Worm (Caenorhabditis elegans) whole organism, L4 larva: ENCODE measurements around the gene exos-4.2.

Experiments
- F10B5.3 ChIP-seq: sonication (generic microtip); optimal IDR thresholded peaks from 2 replicates; lab custom pipeline; 2016; ENCODE audit warnings: mild to moderate bottlenecking, missing genetic modification characterization, missing compliant biosample characterization
- F26F4.8 ChIP-seq: fragments of 200-800 bp; sonication (Bioruptor generic); conservative IDR thresholded peaks from 2 replicates; pipeline ENCODE4 v1.3.6; 2022; ENCODE audit warnings: missing genetic modification characterization, missing compliant biosample characterization
- F37D6.2 ChIP-seq: sonication (generic microtip); optimal IDR thresholded peaks from 2 replicates; lab custom pipeline; 2016; ENCODE audit warnings: mild to moderate bottlenecking, missing genetic modification characterization, missing compliant biosample characterization
- T20F7.1 ChIP-seq: fragments of 200-800 bp; sonication (Bioruptor generic); optimal IDR thresholded peaks from 2 replicates; lab custom pipeline; 2018; ENCODE audit warnings: mild to moderate bottlenecking, missing genetic modification characterization, missing compliant biosample characterization
- T26A8.4 ChIP-seq: fragments of 200-800 bp; sonication (Bioruptor generic); IDR thresholded peaks from 2 replicates; pipeline ENCODE4 v1.3.6; 2022; ENCODE audit warnings: missing genetic modification characterization, missing compliant biosample characterization
- Y105C5A.15 ChIP-seq: fragments of 200-800 bp; sonication (Bioruptor generic); IDR thresholded peaks from 2 replicates; pipeline ENCODE4 v1.3.6; 2022; ENCODE audit warnings: missing genetic modification characterization, missing compliant biosample characterization
- ZK337.2 ChIP-seq: fragments of 200-800 bp; sonication (Bioruptor generic); IDR thresholded peaks from 2 replicates; pipeline ENCODE4 v1.3.6; 2022; ENCODE audit warnings: missing genetic modification reagents, missing genetic modification characterization, missing compliant biosample characterization
- aly-2 ChIP-seq: sonication (generic microtip); optimal IDR thresholded peaks from 2 replicates; lab custom pipeline; 2018; ENCODE audit warnings: missing biosample characterization, missing genetic modification characterization
- ama-1 ChIP-seq: fragments of 150-350 bp; optimal IDR thresholded peaks from 2 replicates; lab custom pipeline; 2014; ENCODE audit warnings: inconsistent platforms, mixed read lengths
- ceh-20 ChIP-seq: fragments of 200-800 bp; sonication (Bioruptor generic); IDR thresholded peaks from 2 replicates; pipeline ENCODE4 v1.3.6; 2022; ENCODE audit warnings: missing genetic modification reagents, missing genetic modification characterization, missing compliant biosample characterization
- ceh-32 ChIP-seq: sonication (generic microtip); optimal IDR thresholded peaks from 2 replicates; lab custom pipeline; 2016; ENCODE audit warnings: mild to moderate bottlenecking, missing genetic modification characterization, missing compliant biosample characterization; ENCODE audit not compliant: poor library complexity
- ceh-62 ChIP-seq: sonication (generic microtip); optimal IDR thresholded peaks from 2 replicates; lab custom pipeline; 2017; ENCODE audit warnings: missing biosample characterization, missing genetic modification characterization
- cey-2 ChIP-seq: sonication (generic microtip); optimal IDR thresholded peaks from 3 replicates; lab custom pipeline; 2017; ENCODE audit warnings: missing genetic modification characterization, mild to moderate bottlenecking, missing compliant biosample characterization, antibody characterized with exemption, borderline replicate concordance; ENCODE audit not compliant: insufficient read depth
- ctbp-1 ChIP-seq: fragments of 200-800 bp; sonication (Bioruptor generic); IDR thresholded peaks from 2 replicates; pipeline ENCODE4 v1.3.6; 2022; ENCODE audit warnings: missing genetic modification reagents, missing genetic modification characterization, missing compliant biosample characterization
- daf-16 ChIP-seq, 3 experiments: sonication (generic microtip); optimal IDR thresholded peaks; 2 replicates each; lab custom pipeline; 2016 to 2017; ENCODE audit warnings: missing genetic modification characterization in 3 of 3, missing genetic modification reagents in 3 of 3, mild to moderate bottlenecking in 2 of 3, missing compliant biosample characterization in 2 of 3, missing biosample characterization in 1 of 3, moderate library complexity in 1 of 3
- daf-19 ChIP-seq: fragments of 200-800 bp; sonication (Bioruptor generic); conservative IDR thresholded peaks from 2 replicates; pipeline ENCODE4 v1.3.6; 2022; ENCODE audit warnings: missing genetic modification characterization, missing compliant biosample characterization
- dmd-6 ChIP-seq: fragments of 200-800 bp; sonication (Bioruptor generic); IDR thresholded peaks from 2 replicates; pipeline ENCODE4 v1.3.6; 2022; ENCODE audit warnings: missing genetic modification reagents, missing genetic modification characterization, missing compliant biosample characterization
- dmd-8 ChIP-seq: fragments of 200-800 bp; sonication (Bioruptor generic); IDR thresholded peaks from 2 replicates; pipeline ENCODE4 v1.3.6; 2022; ENCODE audit warnings: missing genetic modification characterization, missing compliant biosample characterization
- dpl-1 ChIP-seq: fragments of 150-350 bp; optimal IDR thresholded peaks from 2 replicates; lab custom pipeline; 2014; ENCODE audit warnings: missing biosample characterization, missing genetic modification reagents, missing genetic modification characterization
- fos-1 ChIP-seq: fragments of 150-350 bp; optimal IDR thresholded peaks from 2 replicates; lab custom pipeline; 2014; ENCODE audit warnings: missing biosample characterization, missing genetic modification characterization
- hlh-11 ChIP-seq: fragments of 200-800 bp; sonication (Bioruptor generic); optimal IDR thresholded peaks from 2 replicates; lab custom pipeline; 2018; ENCODE audit warnings: mild to moderate bottlenecking, missing genetic modification characterization, missing compliant biosample characterization
- hlh-30 ChIP-seq: sonication (generic microtip); optimal IDR thresholded peaks from 2 replicates; lab custom pipeline; 2017; ENCODE audit warnings: antibody characterized with exemption, mild to moderate bottlenecking, missing genetic modification characterization, missing compliant biosample characterization; ENCODE audit not compliant: insufficient read depth
- jun-1 ChIP-seq: fragments of 150-350 bp; optimal IDR thresholded peaks from 2 replicates; lab custom pipeline; 2014; ENCODE audit warnings: missing biosample characterization, missing genetic modification reagents, missing genetic modification characterization
- lim-7 ChIP-seq: fragments of 200-800 bp; sonication (Bioruptor generic); IDR thresholded peaks from 2 replicates; pipeline ENCODE4 v1.3.6; 2022; ENCODE audit warnings: missing genetic modification characterization, missing compliant biosample characterization
- lin-1 ChIP-seq: fragments of 200-800 bp; sonication (Bioruptor generic); IDR thresholded peaks from 2 replicates; pipeline ENCODE4 v1.3.6; 2022; ENCODE audit warnings: missing genetic modification reagents, missing genetic modification characterization, missing compliant biosample characterization
- lin-29 ChIP-seq: fragments of 200-800 bp; sonication (Bioruptor generic); IDR thresholded peaks from 2 replicates; pipeline ENCODE4 v1.3.6; 2022; ENCODE audit warnings: missing genetic modification reagents, missing genetic modification characterization, missing compliant biosample characterization
- lin-38 ChIP-seq: fragments of 200-800 bp; sonication (Bioruptor generic); IDR thresholded peaks from 2 replicates; pipeline ENCODE4 v1.3.6; 2022; ENCODE audit warnings: missing genetic modification reagents, missing genetic modification characterization, missing compliant biosample characterization
- lir-3 ChIP-seq: sonication (generic microtip); optimal IDR thresholded peaks from 2 replicates; lab custom pipeline; 2016; ENCODE audit warnings: mild to moderate bottlenecking, missing genetic modification characterization, missing compliant biosample characterization
- lsy-2 ChIP-seq, 2 experiments: fragments of 150-350 bp in 1 of 2; sonication (generic microtip) in 1 of 2; optimal IDR thresholded peaks; 2 replicates each; lab custom pipeline; 2014 to 2017; ENCODE audit warnings: missing biosample characterization in 2 of 2, missing genetic modification characterization in 2 of 2
- madf-9 ChIP-seq: fragments of 200-800 bp; sonication (Bioruptor generic); conservative IDR thresholded peaks from 2 replicates; pipeline ENCODE4 v1.3.6; 2022; ENCODE audit warnings: missing genetic modification reagents, missing genetic modification characterization, missing compliant biosample characterization
- mdt-29 ChIP-seq: fragments of 200-800 bp; sonication (Bioruptor generic); IDR thresholded peaks from 2 replicates; pipeline ENCODE4 v1.3.6; 2022; ENCODE audit warnings: missing genetic modification reagents, missing genetic modification characterization, missing compliant biosample characterization
- mep-1 ChIP-seq: fragments of 150-350 bp; sonication (generic microtip); optimal IDR thresholded peaks from 3 replicates; lab custom pipeline; 2014; ENCODE audit warnings: missing biosample characterization, missing genetic modification characterization
- mxl-2 ChIP-seq: fragments of 200-800 bp; sonication (Bioruptor generic); conservative IDR thresholded peaks from 2 replicates; pipeline ENCODE4 v1.3.6; 2022; ENCODE audit warnings: missing genetic modification reagents, missing genetic modification characterization, missing compliant biosample characterization
- mxl-3 ChIP-seq: fragments of 200-800 bp; sonication (Bioruptor generic); optimal IDR thresholded peaks from 2 replicates; lab custom pipeline; 2018; ENCODE audit warnings: mild to moderate bottlenecking, missing genetic modification characterization, missing compliant biosample characterization
- nhr-11 ChIP-seq: fragments of 150-350 bp; optimal IDR thresholded peaks from 2 replicates; lab custom pipeline; 2014; ENCODE audit warnings: missing biosample characterization, missing genetic modification characterization
- nhr-42 ChIP-seq: fragments of 200-800 bp; sonication (Bioruptor generic); IDR thresholded peaks from 2 replicates; pipeline ENCODE4 v1.3.6; 2022; ENCODE audit warnings: missing genetic modification characterization, missing compliant biosample characterization
- nhr-48 ChIP-seq: sonication (generic microtip); optimal IDR thresholded peaks from 2 replicates; lab custom pipeline; 2016; ENCODE audit warnings: mild to moderate bottlenecking, missing genetic modification characterization, missing compliant biosample characterization
- nhr-6 ChIP-seq: fragments of 150-350 bp; optimal IDR thresholded peaks from 2 replicates; lab custom pipeline; 2014; ENCODE audit warnings: missing biosample characterization, missing genetic modification characterization
- pha-4 ChIP-seq, 2 experiments: fragments of 150-350 bp in 1 of 2; fragments of 200-800 bp in 1 of 2; sonication (Bioruptor generic) in 1 of 2; IDR thresholded peaks in 1 of 2; optimal IDR thresholded peaks in 1 of 2; 2 replicates each; pipeline versions ENCODE4 v1.3.6 to Lab custom; 2014 to 2022; ENCODE audit warnings: missing genetic modification characterization in 2 of 2, missing genetic modification reagents in 2 of 2, missing biosample characterization in 1 of 2, missing compliant biosample characterization in 1 of 2
- pqm-1 ChIP-seq: sonication (generic microtip); optimal IDR thresholded peaks from 2 replicates; lab custom pipeline; 2017; ENCODE audit warnings: missing biosample characterization, missing genetic modification characterization
- set-16 ChIP-seq: fragments of 200-800 bp; sonication (Bioruptor generic); IDR thresholded peaks from 2 replicates; pipeline ENCODE4 v1.3.6; 2022; ENCODE audit warnings: missing genetic modification reagents, missing genetic modification characterization, missing compliant biosample characterization
- spr-1 ChIP-seq: sonication (generic microtip); optimal IDR thresholded peaks from 2 replicates; lab custom pipeline; 2016; ENCODE audit warnings: mild to moderate bottlenecking, missing genetic modification characterization, missing compliant biosample characterization
- spr-3 ChIP-seq: fragments of 200-800 bp; sonication (Bioruptor generic); optimal IDR thresholded peaks from 2 replicates; lab custom pipeline; 2018; ENCODE audit warnings: mild to moderate bottlenecking, missing genetic modification characterization, missing compliant biosample characterization
- tag-97 ChIP-seq: fragments of 200-800 bp; sonication (Bioruptor generic); IDR thresholded peaks from 2 replicates; pipeline ENCODE4 v1.3.6; 2022; ENCODE audit warnings: missing genetic modification characterization, missing compliant biosample characterization
- tra-1 ChIP-seq: fragments of 200-800 bp; sonication (Bioruptor generic); IDR thresholded peaks from 2 replicates; pipeline ENCODE4 v1.3.6; 2022; ENCODE audit warnings: missing genetic modification reagents, missing genetic modification characterization, missing compliant biosample characterization
- vab-7 ChIP-seq: fragments of 200-800 bp; sonication (Bioruptor generic); IDR thresholded peaks from 2 replicates; pipeline ENCODE4 v1.3.6; 2022; ENCODE audit warnings: missing genetic modification reagents, missing genetic modification characterization, missing compliant biosample characterization
- zfp-2 ChIP-seq: sonication (generic microtip); optimal IDR thresholded peaks from 2 replicates; lab custom pipeline; 2016; ENCODE audit warnings: mild to moderate bottlenecking, missing genetic modification characterization, missing compliant biosample characterization
- zip-11 ChIP-seq: fragments of 200-800 bp; sonication (Bioruptor generic); IDR thresholded peaks from 2 replicates; pipeline ENCODE4 v1.3.6; 2022; ENCODE audit warnings: missing genetic modification characterization, missing compliant biosample characterization
- ztf-11 ChIP-seq: fragments of 150-350 bp; optimal IDR thresholded peaks from 2 replicates; lab custom pipeline; 2014; ENCODE audit warnings: missing biosample characterization, missing genetic modification characterization

exos-4.2 gene

DNA sequence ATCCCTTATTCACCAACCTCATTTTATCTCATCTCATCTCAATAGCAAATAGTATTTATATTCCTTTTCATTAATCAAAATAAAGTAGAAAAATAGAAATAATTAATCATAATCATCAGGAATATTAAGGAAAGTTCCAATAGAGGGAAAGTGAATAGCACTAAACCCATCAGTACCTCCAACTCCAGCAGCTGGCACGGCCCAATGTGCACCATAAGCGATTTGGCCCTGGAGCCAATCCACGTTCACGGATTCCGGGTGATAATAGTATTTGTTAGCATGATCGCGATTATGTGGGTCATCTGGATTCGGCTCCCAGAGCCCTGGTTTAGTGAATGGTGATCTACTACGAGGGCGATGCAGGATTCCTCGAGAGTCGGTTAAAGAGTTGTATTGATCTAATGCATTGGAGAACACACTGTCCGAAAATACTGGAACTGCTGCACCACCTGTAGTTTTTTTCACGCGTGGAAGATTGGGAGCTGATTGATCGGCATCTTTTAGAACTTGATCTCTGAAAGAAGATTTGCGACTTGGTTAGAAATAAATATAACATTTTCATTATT, 24.2 kb upstream of the exos-4.2 start (continued):
- TF ChIP-seq spr-3 (peak; percentile 88), ceh-20 (GFP tag; lab: Robert Waterston, UW) (peak; percentile 87), mdt-29 (GFP tag; lab: Robert Waterston, UW) (peak; percentile 93), lsy-2 (tag; optimal IDR thresholded peaks at IDR 0.05; lab: Kevin White, UChicago) (peak; percentile 66 to 69), nhr-6 (tag; lab: Kevin White, UChicago) (no peak), lim-7 (GFP tag; lab: Robert Waterston, UW) (peak; percentile 95), lin-29 (peak; percentile 83), spr-1 (peak; percentile 58), T20F7.1 (GFP tag; lab: Kevin White, UChicago) (peak; percentile 77), dpl-1 (GFP tag; lab: Kevin White, UChicago) (no peak), hlh-30 (tag; lab: Kevin White, UChicago) (peak; percentile 5), fos-1 (tag; lab: Kevin White, UChicago) (peak; percentile 82), lin-38 (peak; percentile 82), F26F4.8 (GFP tag; lab: Robert Waterston, UW) (no peak), F10B5.3 (tag; lab: Kevin White, UChicago) (peak; percentile 16), ama-1 (lab: Kevin White, UChicago) (peak; percentile 98), mep-1 (peak; percentile 94), zip-11 (GFP tag; lab: Robert Waterston, UW) (no peak), set-16 (GFP tag; lab: Robert Waterston, UW) (peak; percentile 60), Y105C5A.15 (peak; percentile 99), nhr-42 (GFP tag; lab: Robert Waterston, UW) (peak; percentile 95), dmd-8 (GFP tag; lab: Robert Waterston, UW) (peak; percentile 90), mxl-2 (peak; percentile 78), ceh-32 (tag; lab: Kevin White, UChicago) (no peak), hlh-11 (peak; percentile 86), pha-4 (GFP tag; IDR thresholded peaks at IDR 0.05; lab: Robert Waterston, UW) (peak; percentile 95), pha-4 (tag; optimal IDR thresholded peaks at IDR 0.05; lab: Kevin White, UChicago) (no peak), nhr-11 (tag; lab: Kevin White, UChicago) (no peak), lin-1 (GFP tag; lab: Robert Waterston, UW) (peak; percentile 95), madf-9 (GFP tag; lab: Robert Waterston, UW) (peak; percentile 72), tra-1 (GFP tag; lab: Robert Waterston, UW) (peak; percentile 93), vab-7 (peak; percentile 93; the same call in 1 of the 2 replicates), daf-16 (GFP tag; optimal IDR thresholded peaks at IDR 0.05; lab: Kevin White, UChicago) (peak in 1 of 2 experiments; percentile 81), daf-16 (tag; optimal IDR thresholded peaks at IDR 0.05; lab: Kevin White, UChicago) (peak; percentile 66), F37D6.2 (peak; percentile 40), ztf-11 (tag; lab: Kevin White, UChicago) (peak; percentile 51), ctbp-1 (GFP tag; lab: Robert Waterston, UW) (peak; percentile 91), cey-2 (no peak), zfp-2 (tag; lab: Kevin White, UChicago) (peak; percentile 39), dmd-6 (GFP tag; lab: Robert Waterston, UW) (peak; percentile 76), daf-19 (GFP tag; lab: Robert Waterston, UW) (0 out of 2 replicates have a peak, but pooled peaks have one; percentile 79), ZK337.2 (peak; percentile 73), aly-2 (tag; lab: Kevin White, UChicago) (no peak), pqm-1 (tag; lab: Kevin White, UChicago) (peak; percentile 5), mxl-3 (GFP tag; lab: Kevin White, UChicago) (peak; percentile 62), T26A8.4 (GFP tag; lab: Robert Waterston, UW) (peak; percentile 98), lir-3 (tag; lab: Kevin White, UChicago) (no peak), ceh-62 (tag; lab: Kevin White, UChicago) (no peak), tag-97 (GFP tag; lab: Robert Waterston, UW) (peak; percentile 74; the same call in 1 of the 2 replicates), jun-1 (tag; lab: Kevin White, UChicago) (peak; percentile 94), nhr-48 (tag; lab: Kevin White, UChicago) (peak; percentile 72)
